Fruit fly (Drosophila melanogaster): ENCODE measurements around the gene brv3.

The brv3 gene

DNA sequence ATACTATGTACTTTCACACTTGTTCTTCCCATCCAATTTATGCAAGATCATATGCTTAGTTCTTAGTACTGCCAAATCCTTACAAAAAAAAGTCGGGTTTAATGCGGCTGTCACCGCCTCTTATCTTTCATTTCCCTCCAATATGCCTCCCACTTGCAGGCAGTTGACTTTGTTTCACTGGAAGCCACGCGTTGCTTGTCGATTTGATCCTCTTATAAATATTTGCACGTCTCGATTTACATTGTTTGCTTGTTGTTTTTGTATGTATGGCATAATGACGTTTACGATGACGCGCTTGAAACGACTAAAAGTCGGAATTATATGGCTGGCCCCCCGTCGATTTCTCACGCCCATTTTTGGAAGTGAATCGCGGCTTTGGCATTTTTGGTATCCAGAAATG lies 24.6 kb upstream of the brv3 start:
- TF ChIP-seq ey (GFP tag; optimal IDR thresholded peaks at IDR 0.05) (no peak), h (GFP tag; optimal IDR thresholded peaks at IDR 0.05) (peak; percentile 43)

DNA sequence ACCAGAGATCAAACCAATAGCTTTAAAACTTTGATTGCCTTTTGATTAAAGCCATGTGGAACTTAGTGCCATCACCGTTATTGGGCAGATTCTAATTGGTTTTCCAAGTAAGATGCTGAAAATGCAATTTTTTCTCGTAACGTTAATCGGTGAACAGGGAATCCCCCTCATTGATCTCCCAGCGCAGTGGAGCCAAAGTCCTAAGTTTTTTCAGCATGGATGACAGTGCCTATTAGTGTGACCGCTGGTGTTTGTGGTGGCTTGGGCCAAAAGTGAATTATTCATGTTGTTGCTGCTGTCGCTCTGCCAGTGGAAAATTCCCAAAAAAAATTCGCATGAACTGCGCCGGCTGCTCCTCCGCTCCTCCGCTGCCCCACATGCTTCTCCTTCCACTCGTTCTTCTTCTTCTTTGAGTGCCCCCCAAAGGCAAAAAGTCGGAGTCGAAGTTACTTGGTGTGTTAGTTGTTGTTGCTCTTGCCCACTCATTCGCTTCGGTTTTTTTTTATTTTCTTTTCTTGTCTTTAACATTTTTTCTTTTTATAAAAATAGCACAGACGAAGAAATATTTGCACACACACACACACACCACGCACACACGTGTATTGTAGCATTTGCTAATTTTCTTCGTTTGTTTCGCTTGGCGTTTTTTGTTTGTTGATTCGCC lies 23.7 kb upstream of the brv3 start:
- TF ChIP-seq Hr78 (GFP tag; optimal IDR thresholded peaks at IDR 0.05): no peak
- TF ChIP-seq CG32264 (GFP tag; optimal IDR thresholded peaks at IDR 0.05): peak; percentile 44
- TF ChIP-seq dsf (GFP tag; optimal IDR thresholded peaks at IDR 0.05; ENCODE audit: borderline replicate concordance): peak; percentile 7
- TF ChIP-seq N (GFP tag; optimal IDR thresholded peaks at IDR 0.05): no peak
- peak; percentile 28 for TF ChIP-seq psq (GFP tag; optimal IDR thresholded peaks at IDR 0.05)
- TF ChIP-seq fru (GFP tag; optimal IDR thresholded peaks at IDR 0.05): peak; percentile 58
- TF ChIP-seq Vsx2 (GFP tag; optimal IDR thresholded peaks at IDR 0.05; ENCODE audit: partially characterized antibody): no peak
- peak; percentile 64 for TF ChIP-seq CG9705 (GFP tag; optimal IDR thresholded peaks at IDR 0.05)
- TF ChIP-seq rgr (GFP tag; optimal IDR thresholded peaks at IDR 0.05): peak; percentile 68
- no peak for TF ChIP-seq Rel (GFP tag; optimal IDR thresholded peaks at IDR 0.05)
- TF ChIP-seq Rel (tag; optimal IDR thresholded peaks at IDR 0.05): peak; percentile 83
- peak in 1 of 2 experiments; percentile 25 for TF ChIP-seq foxo (GFP tag; optimal IDR thresholded peaks at IDR 0.05)
- no peak for TF ChIP-seq GATAd (GFP tag; optimal IDR thresholded peaks at IDR 0.05)
- peak; percentile 62 for TF ChIP-seq dmrt93B (GFP tag; optimal IDR thresholded peaks at IDR 0.05)
- peak; percentile 67 for TF ChIP-seq ey (GFP tag; optimal IDR thresholded peaks at IDR 0.05)
- peak; percentile 78 for TF ChIP-seq br (GFP tag; optimal IDR thresholded peaks at IDR 0.05)
- no peak for TF ChIP-seq brk (GFP tag; optimal IDR thresholded peaks at IDR 0.05)
- TF ChIP-seq Mio (GFP tag; optimal IDR thresholded peaks at IDR 0.05): no peak
- TF ChIP-seq Dfd (GFP tag; optimal IDR thresholded peaks at IDR 0.05): peak; percentile 9
- no peak for TF ChIP-seq OdsH (GFP tag; optimal IDR thresholded peaks at IDR 0.05)
- no peak for TF ChIP-seq usp (GFP tag; optimal IDR thresholded peaks at IDR 0.05)
- TF ChIP-seq Hnf4 (GFP tag; optimal IDR thresholded peaks at IDR 0.05): peak; percentile 44
- peak; percentile 74 for TF ChIP-seq Sp1 (GFP tag; optimal IDR thresholded peaks at IDR 0.05)
- TF ChIP-seq HLH106 (tag; optimal IDR thresholded peaks at IDR 0.05): peak; percentile 82
- no peak for TF ChIP-seq jim (GFP tag; optimal IDR thresholded peaks at IDR 0.05)
- peak; percentile 65 for TF ChIP-seq h (GFP tag; optimal IDR thresholded peaks at IDR 0.05)
- no peak for TF ChIP-seq Hr83 (GFP tag; optimal IDR thresholded peaks at IDR 0.05; ENCODE audit: poor library complexity, severe bottlenecking)

DNA sequence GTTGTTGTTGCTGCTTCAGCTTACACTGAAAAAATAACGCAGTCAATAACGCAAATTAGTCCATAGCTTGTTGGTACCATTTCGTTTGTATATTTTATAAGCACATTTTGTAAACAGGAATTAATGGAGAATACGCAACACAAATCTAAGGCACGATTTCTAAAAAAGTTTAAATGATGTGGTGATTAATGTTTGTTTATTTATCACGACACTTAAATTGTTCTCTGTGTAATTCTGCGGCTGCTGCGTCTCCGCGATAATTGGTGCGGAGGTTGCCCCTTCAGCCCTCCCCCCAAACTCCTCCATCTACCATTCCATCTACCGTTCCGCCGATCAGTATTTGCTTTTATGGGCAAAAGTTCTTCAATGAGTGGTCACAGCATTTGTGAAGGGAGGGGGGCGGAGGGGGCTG lies 23.1 kb upstream of the brv3 start:
- peak; percentile 76 for TF ChIP-seq CG9705 (GFP tag; optimal IDR thresholded peaks at IDR 0.05)
- no peak for TF ChIP-seq Myc (optimal IDR thresholded peaks at IDR 0.05)
- peak; percentile 87 for TF ChIP-seq HLH106 (tag; optimal IDR thresholded peaks at IDR 0.05)
- no peak for TF ChIP-seq Dif (GFP tag; optimal IDR thresholded peaks at IDR 0.05; ENCODE audit: partially characterized antibody)
- peak; percentile 88 for TF ChIP-seq woc (GFP tag; optimal IDR thresholded peaks at IDR 0.05)
- peak; percentile 75 for TF ChIP-seq dmrt93B (GFP tag; optimal IDR thresholded peaks at IDR 0.05)
- peak; percentile 83 for TF ChIP-seq br (GFP tag; optimal IDR thresholded peaks at IDR 0.05)
- TF ChIP-seq sv (GFP tag; optimal IDR thresholded peaks at IDR 0.05): peak; percentile 45
- TF ChIP-seq Rel (GFP tag; optimal IDR thresholded peaks at IDR 0.05): peak; percentile 2
- TF ChIP-seq Rel (tag; optimal IDR thresholded peaks at IDR 0.05): no peak
- TF ChIP-seq fru (GFP tag; optimal IDR thresholded peaks at IDR 0.05): peak; percentile 91
- no peak for TF ChIP-seq Mio (GFP tag; optimal IDR thresholded peaks at IDR 0.05)
- no peak for TF ChIP-seq dsf (GFP tag; optimal IDR thresholded peaks at IDR 0.05; ENCODE audit: borderline replicate concordance)
- TF ChIP-seq Vsx2 (GFP tag; optimal IDR thresholded peaks at IDR 0.05; ENCODE audit: partially characterized antibody): no peak
- peak; percentile 53 for TF ChIP-seq Jra (GFP tag; optimal IDR thresholded peaks at IDR 0.05)
- TF ChIP-seq rgr (GFP tag; optimal IDR thresholded peaks at IDR 0.05): peak; percentile 84
- TF ChIP-seq jim (GFP tag; optimal IDR thresholded peaks at IDR 0.05): no peak
- peak; percentile 87 for TF ChIP-seq h (GFP tag; optimal IDR thresholded peaks at IDR 0.05)
- TF ChIP-seq ey (GFP tag; optimal IDR thresholded peaks at IDR 0.05): peak; percentile 87
- no peak for TF ChIP-seq N (GFP tag; optimal IDR thresholded peaks at IDR 0.05)
- peak; percentile 83 for TF ChIP-seq Sp1 (GFP tag; optimal IDR thresholded peaks at IDR 0.05)
- TF ChIP-seq dl (GFP tag; optimal IDR thresholded peaks at IDR 0.05; ENCODE audit: insufficient read depth in 1 of 2, partially characterized antibody in 2 of 2): no peak
- no peak for TF ChIP-seq pan (optimal IDR thresholded peaks at IDR 0.05)
- no peak for TF ChIP-seq GATAd (GFP tag; optimal IDR thresholded peaks at IDR 0.05)
- TF ChIP-seq brk (GFP tag; optimal IDR thresholded peaks at IDR 0.05): peak; percentile 61
- no peak for TF ChIP-seq lola (GFP tag; optimal IDR thresholded peaks at IDR 0.05)
- TF ChIP-seq CrebA (GFP tag; optimal IDR thresholded peaks at IDR 0.05; ENCODE audit: borderline replicate concordance): peak; percentile 6
- TF ChIP-seq tai (GFP tag; optimal IDR thresholded peaks at IDR 0.05): peak; percentile 58
- TF ChIP-seq Abd-B (GFP tag; optimal IDR thresholded peaks at IDR 0.05): no peak
- TF ChIP-seq Dfd (GFP tag; optimal IDR thresholded peaks at IDR 0.05): no peak
- no peak for TF ChIP-seq Hr83 (GFP tag; optimal IDR thresholded peaks at IDR 0.05; ENCODE audit: poor library complexity, severe bottlenecking)
- no peak for TF ChIP-seq usp (GFP tag; optimal IDR thresholded peaks at IDR 0.05)
- TF ChIP-seq psq (GFP tag; optimal IDR thresholded peaks at IDR 0.05): peak; percentile 76
- TF ChIP-seq OdsH (GFP tag; optimal IDR thresholded peaks at IDR 0.05): peak; percentile 83
- no peak for TF ChIP-seq Hr78 (GFP tag; optimal IDR thresholded peaks at IDR 0.05)
- TF ChIP-seq sage (GFP tag; optimal IDR thresholded peaks at IDR 0.05): peak; percentile 74
- TF ChIP-seq Hnf4 (GFP tag; optimal IDR thresholded peaks at IDR 0.05): peak; percentile 83
- peak; percentile 41 to 90 for TF ChIP-seq foxo (GFP tag; optimal IDR thresholded peaks at IDR 0.05)
- TF ChIP-seq CG32264 (GFP tag; optimal IDR thresholded peaks at IDR 0.05): peak; percentile 78

All from whole organism, wandering third instar larva.